Fruit fly (Drosophila melanogaster): Measurements from ENCODE around the gene Jon65Aii.
A peak's percentile ranks its signal among the peaks of the same experiment; 100 is the strongest.

Jon65Aii gene

DNA sequence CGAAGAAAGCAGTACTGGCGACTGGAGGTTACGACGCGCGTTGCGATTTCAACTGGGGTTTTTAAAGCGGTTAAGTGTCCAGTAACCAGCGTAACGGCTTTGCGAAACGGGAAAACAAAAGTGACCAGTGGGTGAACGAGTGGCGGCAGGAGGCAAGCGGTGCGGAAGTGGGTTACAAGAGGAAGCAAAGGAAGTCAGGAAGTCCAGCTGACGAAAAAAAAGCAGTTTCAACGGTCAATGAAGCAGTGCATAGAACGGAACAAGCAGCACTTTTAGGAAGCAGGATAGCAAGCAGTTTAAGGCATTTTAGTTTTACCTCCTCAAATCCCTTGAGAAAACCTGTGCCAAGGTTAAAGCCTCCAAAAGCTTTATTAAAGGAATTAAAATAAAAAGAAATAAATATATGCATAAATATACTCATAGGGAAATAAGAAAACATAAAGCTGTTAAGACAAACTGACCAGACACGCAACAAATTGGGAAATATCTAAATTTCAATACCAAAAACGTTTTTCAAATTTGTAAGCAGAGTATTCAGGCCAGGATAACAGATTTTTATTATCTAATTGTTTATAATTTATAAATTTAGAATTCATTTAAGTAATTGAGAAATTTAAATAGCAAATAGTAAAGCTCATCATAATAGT is 7.1 kb downstream of the Jon65Aii start, which contains the start of gene CG6592 (continued):
- TF ChIP-seq Dll (GFP tag; IDR thresholded peaks at IDR 0.05; ENCODE audit: partially characterized antibody) (no peak), CG11504 (tag; optimal IDR thresholded peaks at IDR 0.05) (no peak), yki (optimal IDR thresholded peaks at IDR 0.05) (no peak), amos (GFP tag; IDR thresholded peaks at IDR 0.05; ENCODE audit: partially characterized antibody) (peak; percentile 12; the same call in 1 of the 2 replicates), Jarid2 (GFP tag; optimal IDR thresholded peaks at IDR 0.05) (no peak), GATAe (GFP tag; conservative IDR thresholded peaks at IDR 0.05) (no peak), caup (GFP tag; optimal IDR thresholded peaks at IDR 0.05; ENCODE audit: severe bottlenecking) (no peak), CG12104 (GFP tag; optimal IDR thresholded peaks at IDR 0.05) (no peak), pan (optimal IDR thresholded peaks at IDR 0.05) (no peak), pan (GFP tag; optimal IDR thresholded peaks at IDR 0.05 in 1 of 2, IDR thresholded peaks at IDR 0.05 in 1 of 2) (no peak), Asciz (GFP tag; optimal IDR thresholded peaks at IDR 0.05) (no peak), nau (GFP tag; optimal IDR thresholded peaks at IDR 0.05) (no peak), CTCF (GFP tag; optimal IDR thresholded peaks at IDR 0.05) (no peak), CG4360 (GFP tag; IDR thresholded peaks at IDR 0.05) (no peak), tna (GFP tag; IDR thresholded peaks at IDR 0.05; ENCODE audit: partially characterized antibody) (no peak), MESR4 (GFP tag; optimal IDR thresholded peaks at IDR 0.05) (no peak), hbn (GFP tag; IDR thresholded peaks at IDR 0.05; ENCODE audit: partially characterized antibody) (no peak), vnd (GFP tag; IDR thresholded peaks at IDR 0.05; ENCODE audit: partially characterized antibody) (no peak), Hr78 (GFP tag; optimal IDR thresholded peaks at IDR 0.05) (no peak), CG7357 (GFP tag; IDR thresholded peaks at IDR 0.05) (no peak), kni (GFP tag; optimal IDR thresholded peaks at IDR 0.05) (no peak), CG2129 (GFP tag; IDR thresholded peaks at IDR 0.05; ENCODE audit: partially characterized antibody) (no peak), chif (GFP tag; optimal IDR thresholded peaks at IDR 0.05) (peak; percentile 36 to 77), danr (GFP tag; IDR thresholded peaks at IDR 0.05) (no peak), fru (optimal IDR thresholded peaks at IDR 0.05) (no peak), E2f2 (GFP tag; IDR thresholded peaks at IDR 0.05) (no peak), HLH3B (GFP tag; IDR thresholded peaks at IDR 0.05) (no peak), prd (optimal IDR thresholded peaks at IDR 0.05) (no peak), prd (GFP tag; IDR thresholded peaks at IDR 0.05) (peak; percentile 76), CG33557 (GFP tag; optimal IDR thresholded peaks at IDR 0.05) (peak; percentile 65), CkIIα-i1 (GFP tag; IDR thresholded peaks at IDR 0.05) (no peak), HLH54F (GFP tag; optimal IDR thresholded peaks at IDR 0.05) (no peak), CG14441 (GFP tag; IDR thresholded peaks at IDR 0.05) (no peak), Hand (GFP tag; optimal IDR thresholded peaks at IDR 0.05) (no peak), luna (GFP tag; optimal IDR thresholded peaks at IDR 0.05) (no peak), ase (GFP tag; IDR thresholded peaks at IDR 0.05) (no peak), CG3065 (GFP tag; optimal IDR thresholded peaks at IDR 0.05) (peak; percentile 14), jumu (GFP tag; optimal IDR thresholded peaks at IDR 0.05) (no peak), CG5180 (GFP tag; optimal IDR thresholded peaks at IDR 0.05) (no peak), CG4707 (GFP tag; optimal IDR thresholded peaks at IDR 0.05) (no peak), oc (tag; optimal IDR thresholded peaks at IDR 0.05) (no peak), org-1 (GFP tag; optimal IDR thresholded peaks at IDR 0.05) (peak; percentile 32), Ssrp (tag; optimal IDR thresholded peaks at IDR 0.05) (peak; percentile 20), ash1 (GFP tag; optimal IDR thresholded peaks at IDR 0.05) (no peak), knrl (GFP tag; IDR thresholded peaks at IDR 0.05; ENCODE audit: partially characterized antibody) (peak; percentile 38; the same call in 1 of the 3 replicates), CG32772 (GFP tag; IDR thresholded peaks at IDR 0.05) (no peak), zfh1 (GFP tag; IDR thresholded peaks at IDR 0.05) (peak; percentile 61; the same call in 1 of the 3 replicates), zf30C (GFP tag; optimal IDR thresholded peaks at IDR 0.05) (no peak), hth (optimal IDR thresholded peaks at IDR 0.05) (no peak), CG11085 (GFP tag; IDR thresholded peaks at IDR 0.05) (0 out of 2 replicates have a peak, but pooled peaks have one; percentile 25), HLHmδ (GFP tag; optimal IDR thresholded peaks at IDR 0.05) (no peak)

Data from whole organism, embryonic.